Worm (Caenorhabditis elegans) whole organism, L1 larva: ENCODE measurements around the gene clec-61.

ENCODE experiments used
- Y116A8C.19 ChIP-seq: sonication (generic microtip); optimal IDR thresholded peaks from 2 replicates; lab custom pipeline; 2016; ENCODE audit warnings: missing compliant biosample characterization, missing genetic modification characterization, borderline replicate concordance
- dpl-1 ChIP-seq, 3 experiments: fragments of 150-350 bp in 2 of 3; sonication (generic microtip) in 1 of 3; optimal IDR thresholded peaks; 2 replicates each; lab custom pipeline; 2014 to 2017; ENCODE audit warnings: missing biosample characterization in 3 of 3, missing genetic modification characterization in 3 of 3, missing genetic modification reagents in 3 of 3
- mdl-1 ChIP-seq, 2 experiments: fragments of 150-350 bp; optimal IDR thresholded peaks; 2 replicates each; lab custom pipeline; 2014 to 2017; ENCODE audit warnings: missing biosample characterization in 2 of 2, missing genetic modification characterization in 2 of 2, inconsistent platforms in 1 of 2
- nhr-12 ChIP-seq: sonication (generic microtip); optimal IDR thresholded peaks from 2 replicates; lab custom pipeline; 2017; ENCODE audit warnings: missing biosample characterization, missing genetic modification characterization

- TF ChIP-seq nhr-12, result no peak
- no peak for TF ChIP-seq Y116A8C.19 (tag; lab: Kevin White, UChicago)
- no peak for TF ChIP-seq dpl-1 (GFP tag; optimal IDR thresholded peaks at IDR 0.05; lab: Kevin White, UChicago)
- no peak for TF ChIP-seq mdl-1 (tag; optimal IDR thresholded peaks at IDR 0.05; lab: Kevin White, UChicago)
Observed at ce11 chrII:10450335-10450734, 40.0 kb downstream of the clec-61 start.
